Worm (Caenorhabditis elegans) whole organism, L4 larva: Measurements from ENCODE around the gene M05D6.9.

Experiments used
- F49E8.2 ChIP-seq: sonication (generic microtip); optimal IDR thresholded peaks from 2 replicates; lab custom pipeline; 2016; ENCODE audit warnings: missing compliant biosample characterization, mild to moderate bottlenecking, missing genetic modification characterization, borderline replicate concordance
- R02D3.7 ChIP-seq: fragments of 150-350 bp; sonication (generic microtip); optimal IDR thresholded peaks from 3 replicates; lab custom pipeline; 2014; ENCODE audit warnings: missing biosample characterization, missing genetic modification characterization
- ama-1 ChIP-seq: fragments of 150-350 bp; optimal IDR thresholded peaks from 2 replicates; lab custom pipeline; 2014; ENCODE audit warnings: inconsistent platforms, mixed read lengths
- dpl-1 ChIP-seq: fragments of 150-350 bp; optimal IDR thresholded peaks from 2 replicates; lab custom pipeline; 2014; ENCODE audit warnings: missing biosample characterization, missing genetic modification reagents, missing genetic modification characterization
- nhr-102 ChIP-seq: sonication (generic microtip); optimal IDR thresholded peaks from 2 replicates; lab custom pipeline; 2016; ENCODE audit warnings: mild to moderate bottlenecking, missing genetic modification characterization, moderate library complexity, missing compliant biosample characterization
- nhr-11 ChIP-seq: fragments of 150-350 bp; optimal IDR thresholded peaks from 2 replicates; lab custom pipeline; 2014; ENCODE audit warnings: missing biosample characterization, missing genetic modification characterization
- nhr-76 ChIP-seq: fragments of 150-350 bp; optimal IDR thresholded peaks from 2 replicates; lab custom pipeline; 2014; ENCODE audit warnings: missing biosample characterization, missing genetic modification characterization
- pha-4 ChIP-seq, 2 experiments: fragments of 150-350 bp in 1 of 2; fragments of 200-800 bp in 1 of 2; sonication (Bioruptor generic) in 1 of 2; IDR thresholded peaks in 1 of 2; optimal IDR thresholded peaks in 1 of 2; 2 replicates each; pipeline versions ENCODE4 v1.3.6 to Lab custom; 2014 to 2022; ENCODE audit warnings: missing genetic modification characterization in 2 of 2, missing genetic modification reagents in 2 of 2, missing biosample characterization in 1 of 2, missing compliant biosample characterization in 1 of 2
- pqm-1 ChIP-seq: sonication (generic microtip); optimal IDR thresholded peaks from 2 replicates; lab custom pipeline; 2017; ENCODE audit warnings: missing biosample characterization, missing genetic modification characterization
- snpc-4 ChIP-seq: fragments of 150-350 bp; optimal IDR thresholded peaks from 2 replicates; lab custom pipeline; 2014; ENCODE audit warnings: missing biosample characterization, missing genetic modification characterization
- unc-39 ChIP-seq: sonication (generic microtip); optimal IDR thresholded peaks from 2 replicates; lab custom pipeline; 2017; ENCODE audit warnings: missing biosample characterization, missing genetic modification characterization
- unc-62 ChIP-seq, 3 experiments: fragments of 150-350 bp in 1 of 3; sonication (generic microtip); optimal IDR thresholded peaks in 2 of 3; peaks in 1 of 3; 1 replicate in 1 of 3; 2 replicates in 2 of 3; lab custom pipeline; 2014 to 2017; ENCODE audit warnings: missing biosample characterization in 3 of 3, missing genetic modification characterization in 3 of 3, missing genetic modification reagents in 3 of 3, missing genotype in 1 of 3

DNA sequence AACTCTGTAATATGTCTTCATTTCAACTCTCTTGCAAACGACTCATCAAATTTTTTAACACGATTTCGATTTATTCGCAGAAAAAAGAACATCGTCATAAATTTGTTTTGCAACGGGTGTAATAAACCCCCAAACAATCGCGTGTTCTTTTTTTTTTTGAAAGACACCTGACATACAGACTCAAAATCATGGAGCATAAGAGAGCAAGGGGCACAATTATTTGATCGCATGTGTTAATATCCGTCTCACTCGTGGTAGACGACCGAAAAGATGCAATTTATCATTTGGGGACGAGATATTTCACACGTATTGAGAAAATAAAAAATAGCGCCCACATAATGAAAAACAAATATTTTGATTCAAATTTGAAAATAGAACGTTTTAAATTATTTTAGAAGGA is 2.1 kb downstream of the M05D6.9 start:
- TF ChIP-seq pqm-1 (no peak), R02D3.7 (no peak), unc-39 (tag; lab: Kevin White, UChicago) (no peak), nhr-102 (tag; lab: Kevin White, UChicago) (no peak), unc-62 (GFP tag; optimal IDR thresholded peaks at IDR 0.05 in 1 of 2; lab: Kevin White, UChicago) (no peak), unc-62 (tag; optimal IDR thresholded peaks at IDR 0.05; lab: Kevin White, UChicago) (no peak), nhr-11 (no peak), F49E8.2 (tag; lab: Kevin White, UChicago) (no peak), dpl-1 (GFP tag; lab: Kevin White, UChicago) (no peak), pha-4 (GFP tag; IDR thresholded peaks at IDR 0.05; lab: Robert Waterston, UW) (no peak), pha-4 (tag; optimal IDR thresholded peaks at IDR 0.05; lab: Kevin White, UChicago) (no peak), snpc-4 (tag; lab: Kevin White, UChicago) (no peak), nhr-76 (no peak), ama-1 (lab: Kevin White, UChicago) (no peak)
